Worm (Caenorhabditis elegans) whole organism, L2 larva: Measurements from ENCODE around the gene Y37D8A.2.

Experiments used
- C34F6.9 ChIP-seq: fragments of 150-350 bp; optimal IDR thresholded peaks from 2 replicates; lab custom pipeline; 2014; ENCODE audit warnings: missing biosample characterization, missing genetic modification characterization
- F13H6.1 ChIP-seq: sonication (generic microtip); optimal IDR thresholded peaks from 2 replicates; lab custom pipeline; 2016; ENCODE audit warnings: missing genetic modification characterization, missing compliant biosample characterization
- R02D3.7 ChIP-seq: fragments of 150-350 bp; optimal IDR thresholded peaks from 2 replicates; lab custom pipeline; 2014; ENCODE audit warnings: missing biosample characterization, missing genetic modification characterization
- Y55F3AM.14 ChIP-seq: fragments of 200-800 bp; sonication (Bioruptor generic); optimal IDR thresholded peaks from 2 replicates; lab custom pipeline; 2018; ENCODE audit warnings: mild to moderate bottlenecking, missing genetic modification characterization, missing compliant biosample characterization
- ZK546.5 ChIP-seq: sonication (generic microtip); optimal IDR thresholded peaks from 2 replicates; lab custom pipeline; 2017; ENCODE audit warnings: missing biosample characterization, missing genetic modification characterization
- alr-1 ChIP-seq: fragments of 150-350 bp; optimal IDR thresholded peaks from 2 replicates; lab custom pipeline; 2014; ENCODE audit warnings: missing biosample characterization, missing genetic modification characterization
- aly-2 ChIP-seq: fragments of 150-350 bp; optimal IDR thresholded peaks from 2 replicates; lab custom pipeline; 2014; ENCODE audit warnings: missing biosample characterization, missing genetic modification characterization
- blmp-1 ChIP-seq: sonication (generic microtip); optimal IDR thresholded peaks from 2 replicates; lab custom pipeline; 2017; ENCODE audit warnings: missing genetic modification characterization, mild to moderate bottlenecking, missing compliant biosample characterization, antibody characterized with exemption, moderate library complexity; ENCODE audit not compliant: insufficient read depth
- ceh-16 ChIP-seq: fragments of 150-350 bp; optimal IDR thresholded peaks from 2 replicates; lab custom pipeline; 2014; ENCODE audit warnings: missing biosample characterization, missing genetic modification characterization
- ceh-82 ChIP-seq: fragments of 150-350 bp; optimal IDR thresholded peaks from 2 replicates; lab custom pipeline; 2014; ENCODE audit warnings: missing biosample characterization, missing genetic modification characterization
- dmd-4 ChIP-seq: sonication (generic microtip); optimal IDR thresholded peaks from 2 replicates; lab custom pipeline; 2017; ENCODE audit warnings: missing biosample characterization, missing genetic modification characterization
- egl-27 ChIP-seq: sonication (generic microtip); optimal IDR thresholded peaks from 3 replicates; lab custom pipeline; 2017; ENCODE audit warnings: missing biosample characterization, missing genetic modification reagents, missing genetic modification characterization
- elt-1 ChIP-seq: fragments of 150-350 bp; optimal IDR thresholded peaks from 2 replicates; lab custom pipeline; 2014; ENCODE audit warnings: missing biosample characterization, missing genetic modification characterization
- elt-3 ChIP-seq: sonication (generic microtip); optimal IDR thresholded peaks from 2 replicates; lab custom pipeline; 2017; ENCODE audit warnings: missing biosample characterization, missing genetic modification characterization
- fos-1 ChIP-seq: fragments of 150-350 bp; optimal IDR thresholded peaks from 2 replicates; lab custom pipeline; 2014; ENCODE audit warnings: missing biosample characterization, missing genetic modification characterization
- gmeb-1 ChIP-seq: fragments of 150-350 bp; optimal IDR thresholded peaks from 2 replicates; lab custom pipeline; 2014; ENCODE audit warnings: missing biosample characterization, missing genetic modification characterization
- lin-13 ChIP-seq: fragments of 150-350 bp; optimal IDR thresholded peaks from 2 replicates; lab custom pipeline; 2014; ENCODE audit warnings: missing biosample characterization, missing genetic modification reagents, missing genetic modification characterization
- lin-39 ChIP-seq: fragments of 150-350 bp; optimal IDR thresholded peaks from 2 replicates; lab custom pipeline; 2014; ENCODE audit warnings: missing biosample characterization, missing genetic modification reagents, missing genetic modification characterization
- mab-5 ChIP-seq: fragments of 150-350 bp; optimal IDR thresholded peaks from 2 replicates; lab custom pipeline; 2014; ENCODE audit warnings: missing biosample characterization, missing genetic modification characterization
- mbf-1 ChIP-seq: sonication (generic microtip); optimal IDR thresholded peaks from 2 replicates; lab custom pipeline; 2017; ENCODE audit warnings: missing biosample characterization, missing genetic modification characterization
- mdl-1 ChIP-seq, 2 experiments: fragments of 150-350 bp in 1 of 2; sonication (generic microtip) in 1 of 2; optimal IDR thresholded peaks; 2 replicates each; lab custom pipeline; 2017; ENCODE audit warnings: missing biosample characterization in 2 of 2, missing genetic modification characterization in 2 of 2
- nhr-10 ChIP-seq: sonication (generic microtip); optimal IDR thresholded peaks from 2 replicates; lab custom pipeline; 2017; ENCODE audit warnings: missing biosample characterization, missing genetic modification characterization
- nhr-11 ChIP-seq: fragments of 150-350 bp; optimal IDR thresholded peaks from 2 replicates; lab custom pipeline; 2014; ENCODE audit warnings: missing biosample characterization, missing genetic modification characterization
- nhr-12 ChIP-seq: fragments of 150-350 bp; optimal IDR thresholded peaks from 2 replicates; lab custom pipeline; 2014; ENCODE audit warnings: missing biosample characterization, missing genetic modification characterization
- nhr-129 ChIP-seq: fragments of 150-350 bp; optimal IDR thresholded peaks from 2 replicates; lab custom pipeline; 2014; ENCODE audit warnings: missing biosample characterization, missing genetic modification characterization
- nhr-21 ChIP-seq: fragments of 150-350 bp; optimal IDR thresholded peaks from 2 replicates; lab custom pipeline; 2014; ENCODE audit warnings: missing biosample characterization, missing genetic modification characterization
- nhr-23 ChIP-seq: fragments of 150-350 bp; optimal IDR thresholded peaks from 2 replicates; lab custom pipeline; 2014; ENCODE audit warnings: missing biosample characterization, missing genetic modification reagents, missing genetic modification characterization
- nhr-237 ChIP-seq: fragments of 150-350 bp; optimal IDR thresholded peaks from 2 replicates; lab custom pipeline; 2014; ENCODE audit warnings: missing biosample characterization, missing genetic modification characterization
- nhr-25 ChIP-seq: fragments of 150-350 bp; sonication (generic microtip); optimal IDR thresholded peaks from 3 replicates; lab custom pipeline; 2014; ENCODE audit warnings: missing biosample characterization, missing genetic modification characterization
- nhr-6 ChIP-seq: fragments of 150-350 bp; optimal IDR thresholded peaks from 2 replicates; lab custom pipeline; 2014; ENCODE audit warnings: missing biosample characterization, missing genetic modification characterization
- nhr-77 ChIP-seq: fragments of 150-350 bp; optimal IDR thresholded peaks from 2 replicates; lab custom pipeline; 2014; ENCODE audit warnings: missing biosample characterization, missing genetic modification characterization
- peb-1 ChIP-seq: fragments of 150-350 bp; optimal IDR thresholded peaks from 2 replicates; lab custom pipeline; 2014; ENCODE audit warnings: missing biosample characterization, missing genetic modification characterization
- sem-4 ChIP-seq: fragments of 150-350 bp; optimal IDR thresholded peaks from 2 replicates; lab custom pipeline; 2014; ENCODE audit warnings: missing biosample characterization, missing genetic modification reagents, missing genetic modification characterization
- skn-1 ChIP-seq: sonication (generic microtip); optimal IDR thresholded peaks from 2 replicates; lab custom pipeline; 2017; ENCODE audit warnings: missing biosample characterization, missing genetic modification characterization
- sma-3 ChIP-seq: sonication (generic microtip); optimal IDR thresholded peaks from 2 replicates; lab custom pipeline; 2016; ENCODE audit warnings: missing genetic modification reagents, missing genetic modification characterization, missing compliant biosample characterization
- sma-9 ChIP-seq, 2 experiments: fragments of 150-350 bp in 1 of 2; sonication (generic microtip) in 1 of 2; optimal IDR thresholded peaks; 2 replicates each; lab custom pipeline; 2014 to 2016; ENCODE audit warnings: missing genetic modification characterization in 2 of 2, mild to moderate bottlenecking in 1 of 2, missing biosample characterization in 1 of 2, missing compliant biosample characterization in 1 of 2, missing genetic modification reagents in 1 of 2, moderate library complexity in 1 of 2
- snpc-4 ChIP-seq: fragments of 150-350 bp; optimal IDR thresholded peaks from 2 replicates; lab custom pipeline; 2014; ENCODE audit warnings: missing biosample characterization, missing genetic modification characterization
- unc-55 ChIP-seq: fragments of 150-350 bp; sonication (generic microtip); optimal IDR thresholded peaks from 3 replicates; lab custom pipeline; 2014; ENCODE audit warnings: missing biosample characterization, missing genetic modification reagents, missing genetic modification characterization
- zag-1 ChIP-seq: fragments of 150-350 bp; optimal IDR thresholded peaks from 2 replicates; lab custom pipeline; 2014; ENCODE audit warnings: missing biosample characterization, missing genetic modification characterization
- ztf-1 ChIP-seq: fragments of 200-800 bp; sonication (Bioruptor generic); conservative IDR thresholded peaks from 2 replicates; pipeline ENCODE4 v1.3.6; 2022; ENCODE audit warnings: missing genetic modification characterization, missing compliant biosample characterization
- ztf-4 ChIP-seq: fragments of 150-350 bp; optimal IDR thresholded peaks from 2 replicates; lab custom pipeline; 2014; ENCODE audit warnings: missing biosample characterization, missing genetic modification characterization

Y37D8A.2 gene

ce11 chrIII:12848981-12849589 lies 29.1 kb downstream of the Y37D8A.2 start (continued):
- TF ChIP-seq ceh-16 (tag; lab: Kevin White, UChicago) = no peak
- TF ChIP-seq lin-39 (tag; lab: Kevin White, UChicago) = no peak
- no peak for TF ChIP-seq unc-55 (GFP tag; lab: Kevin White, UChicago)
- TF ChIP-seq lin-13 (GFP tag; lab: Kevin White, UChicago) = no peak
- no peak for TF ChIP-seq skn-1 (tag; lab: Kevin White, UChicago)
- TF ChIP-seq nhr-12 (tag; lab: Kevin White, UChicago) = no peak
- TF ChIP-seq nhr-11 (tag; lab: Kevin White, UChicago) = no peak
- no peak for TF ChIP-seq alr-1 (tag; lab: Kevin White, UChicago)
- no peak for TF ChIP-seq dmd-4 (tag; lab: Kevin White, UChicago)
- no peak for TF ChIP-seq R02D3.7 (tag; lab: Kevin White, UChicago)
- TF ChIP-seq gmeb-1 = peak; percentile 21
- TF ChIP-seq zag-1 (tag; lab: Kevin White, UChicago) = no peak
- no peak for TF ChIP-seq C34F6.9
- TF ChIP-seq mdl-1 (tag; optimal IDR thresholded peaks at IDR 0.05; lab: Kevin White, UChicago) = peak in 1 of 2 experiments; percentile 31
- TF ChIP-seq blmp-1 (tag; lab: Kevin White, UChicago) = peak; percentile 93
- peak; percentile 9 for TF ChIP-seq F13H6.1 (tag; lab: Kevin White, UChicago)
- TF ChIP-seq fos-1 (tag; lab: Kevin White, UChicago) = peak; percentile 88
- peak; percentile 93 for TF ChIP-seq egl-27
- no peak for TF ChIP-seq nhr-23 (tag; lab: Kevin White, UChicago)
- no peak for TF ChIP-seq ztf-4 (tag; lab: Kevin White, UChicago)

DNA sequence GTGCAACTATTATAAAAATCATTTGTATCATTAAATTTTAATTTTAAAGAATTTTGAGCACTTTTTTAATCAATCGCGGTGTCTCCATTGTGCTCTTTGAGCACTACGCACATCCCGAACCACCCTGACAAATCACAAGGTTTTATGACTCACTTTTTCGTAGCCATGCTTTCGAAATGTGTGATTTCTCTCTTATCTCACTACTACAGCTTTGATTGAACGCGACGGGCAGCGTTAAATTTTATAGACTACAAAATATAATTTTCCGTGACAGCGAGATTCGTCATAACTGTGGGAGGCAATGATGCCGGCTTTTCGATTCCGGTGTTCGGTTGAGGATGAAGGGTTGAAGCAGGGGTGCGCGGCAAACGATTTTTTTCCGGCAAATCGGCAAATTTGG lies 29.7 kb downstream of the Y37D8A.2 start:
- TF ChIP-seq sma-9 (GFP tag; optimal IDR thresholded peaks at IDR 0.05; lab: Kevin White, UChicago) = peak; percentile 43
- TF ChIP-seq sma-9 (tag; optimal IDR thresholded peaks at IDR 0.05; lab: Kevin White, UChicago) = no peak
- TF ChIP-seq fos-1 (tag; lab: Kevin White, UChicago) = peak; percentile 68
- TF ChIP-seq ceh-16 (tag; lab: Kevin White, UChicago) = no peak
- no peak for TF ChIP-seq mbf-1 (tag; lab: Kevin White, UChicago)

DNA sequence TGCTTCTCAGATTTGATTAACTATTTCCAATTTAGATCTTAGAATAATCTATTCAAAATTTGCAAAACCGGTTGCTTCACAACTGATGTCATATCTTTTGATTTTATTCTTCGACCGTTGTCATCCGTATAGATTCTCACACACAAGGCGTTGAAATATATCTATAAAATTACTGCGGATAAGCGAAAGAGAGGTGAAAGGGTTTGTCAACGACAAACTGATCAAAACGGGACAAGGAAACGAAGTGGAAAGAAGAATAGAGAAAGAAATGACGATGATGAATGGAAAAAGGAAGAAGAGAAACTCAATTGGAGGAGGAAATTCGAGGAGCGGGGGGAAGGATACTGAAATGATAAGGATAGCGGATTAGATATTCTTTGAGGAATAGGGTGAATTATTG lies 31.0 kb downstream of the Y37D8A.2 start:
- TF ChIP-seq nhr-21 (tag; lab: Kevin White, UChicago) (peak; percentile 29), nhr-237 (tag; lab: Kevin White, UChicago) (no peak), nhr-129 (tag; lab: Kevin White, UChicago) (no peak), nhr-10 (tag; lab: Kevin White, UChicago) (no peak), fos-1 (tag; lab: Kevin White, UChicago) (peak; percentile 54), blmp-1 (tag; lab: Kevin White, UChicago) (no peak), ceh-16 (tag; lab: Kevin White, UChicago) (no peak), R02D3.7 (tag; lab: Kevin White, UChicago) (no peak), elt-3 (tag; lab: Kevin White, UChicago) (no peak), egl-27 (peak; percentile 2), sma-9 (GFP tag; optimal IDR thresholded peaks at IDR 0.05; lab: Kevin White, UChicago) (peak; percentile 8), sma-9 (tag; optimal IDR thresholded peaks at IDR 0.05; lab: Kevin White, UChicago) (no peak), mab-5 (tag; lab: Kevin White, UChicago) (no peak), skn-1 (tag; lab: Kevin White, UChicago) (no peak), snpc-4 (no peak), sem-4 (tag; lab: Kevin White, UChicago) (no peak), ztf-4 (tag; lab: Kevin White, UChicago) (no peak), unc-55 (GFP tag; lab: Kevin White, UChicago) (no peak), mbf-1 (tag; lab: Kevin White, UChicago) (no peak), peb-1 (tag; lab: Kevin White, UChicago) (no peak), C34F6.9 (no peak), sma-3 (peak; percentile 7), nhr-23 (tag; lab: Kevin White, UChicago) (no peak), zag-1 (tag; lab: Kevin White, UChicago) (no peak), elt-1 (tag; lab: Kevin White, UChicago) (no peak), ceh-82 (tag; lab: Kevin White, UChicago) (no peak), alr-1 (tag; lab: Kevin White, UChicago) (no peak)

DNA sequence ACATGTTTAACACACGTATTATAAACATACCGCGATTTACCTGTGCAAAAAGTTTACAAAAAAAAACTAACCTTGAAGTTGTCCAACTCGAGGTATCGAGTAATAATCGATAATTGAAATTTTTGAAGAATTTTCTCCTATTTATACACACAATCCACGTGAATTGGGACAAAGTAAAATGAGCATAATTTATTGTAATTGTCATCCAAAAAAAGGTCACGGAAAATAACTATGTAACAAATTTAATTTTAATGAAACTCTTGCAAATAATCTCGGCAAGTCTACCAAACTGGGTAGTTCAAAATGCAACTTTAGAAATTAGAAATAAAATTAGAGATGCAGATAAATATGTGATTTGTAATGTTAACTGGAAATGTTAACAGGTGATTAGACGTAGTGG lies 35.4 kb downstream of the Y37D8A.2 start, which contains the start of gene Y37D8A.5:
TSS of gene Y37D8A.5 (minus strand) at position 101 of the 400 bp plus-strand sequence.
- TF ChIP-seq aly-2 (tag; lab: Kevin White, UChicago) = no peak
- no peak for TF ChIP-seq mdl-1 (tag; optimal IDR thresholded peaks at IDR 0.05; lab: Kevin White, UChicago)
- TF ChIP-seq nhr-10 (tag; lab: Kevin White, UChicago) = no peak
- no peak for TF ChIP-seq ztf-1 (GFP tag; lab: Robert Waterston, UW)
- TF ChIP-seq F13H6.1 (tag; lab: Kevin White, UChicago) = no peak
- TF ChIP-seq peb-1 (tag; lab: Kevin White, UChicago) = no peak
- TF ChIP-seq nhr-25 (tag; lab: Kevin White, UChicago) = no peak
- no peak for TF ChIP-seq elt-3 (tag; lab: Kevin White, UChicago)
- TF ChIP-seq nhr-77 (tag; lab: Kevin White, UChicago) = no peak
- no peak for TF ChIP-seq nhr-6 (tag; lab: Kevin White, UChicago)
- TF ChIP-seq fos-1 (tag; lab: Kevin White, UChicago) = no peak
- TF ChIP-seq dmd-4 (tag; lab: Kevin White, UChicago) = no peak
- TF ChIP-seq sem-4 (tag; lab: Kevin White, UChicago) = no peak
- TF ChIP-seq unc-55 (GFP tag; lab: Kevin White, UChicago) = no peak
- no peak for TF ChIP-seq Y55F3AM.14 (GFP tag; lab: Kevin White, UChicago)
- TF ChIP-seq mbf-1 (tag; lab: Kevin White, UChicago) = no peak
- no peak for TF ChIP-seq blmp-1 (tag; lab: Kevin White, UChicago)
- no peak for TF ChIP-seq ZK546.5 (tag; lab: Kevin White, UChicago)
- TF ChIP-seq alr-1 (tag; lab: Kevin White, UChicago) = no peak
- no peak for TF ChIP-seq nhr-129 (tag; lab: Kevin White, UChicago)
